Worm (Caenorhabditis elegans) whole organism, L3 larva: Measurements from ENCODE around the gene F14D12.1.

Experiments
- ZK546.5 ChIP-seq: sonication (generic microtip); optimal IDR thresholded peaks from 2 replicates; lab custom pipeline; 2017; ENCODE audit warnings: missing biosample characterization, missing genetic modification characterization
- daf-12 ChIP-seq: fragments of 150-350 bp; optimal IDR thresholded peaks from 2 replicates; lab custom pipeline; 2014; ENCODE audit warnings: missing biosample characterization, missing genetic modification reagents, missing genetic modification characterization
- egl-5 ChIP-seq: fragments of 150-350 bp; optimal IDR thresholded peaks from 2 replicates; lab custom pipeline; 2017; ENCODE audit warnings: missing biosample characterization, missing genetic modification reagents, missing genetic modification characterization, inconsistent platforms
- fkh-10 ChIP-seq: sonication (generic microtip); optimal IDR thresholded peaks from 2 replicates; lab custom pipeline; 2017; ENCODE audit warnings: missing biosample characterization, missing genetic modification reagents, missing genetic modification characterization
- fos-1 ChIP-seq: fragments of 150-350 bp; optimal IDR thresholded peaks from 2 replicates; lab custom pipeline; 2014; ENCODE audit warnings: missing biosample characterization, missing genetic modification characterization
- lin-39 ChIP-seq: fragments of 150-350 bp; optimal IDR thresholded peaks from 2 replicates; lab custom pipeline; 2018; ENCODE audit warnings: missing biosample characterization, missing genetic modification reagents, missing genetic modification characterization
- mdl-1 ChIP-seq: fragments of 150-350 bp; optimal IDR thresholded peaks from 2 replicates; lab custom pipeline; 2014; ENCODE audit warnings: missing biosample characterization, missing genetic modification characterization
- nfya-1 ChIP-seq: sonication (generic microtip); optimal IDR thresholded peaks from 2 replicates; lab custom pipeline; 2017; ENCODE audit warnings: missing genetic modification characterization, mild to moderate bottlenecking, missing compliant biosample characterization, antibody characterized with exemption, moderate library complexity; ENCODE audit not compliant: insufficient read depth
- nhr-76 ChIP-seq: fragments of 150-350 bp; sonication (generic microtip); optimal IDR thresholded peaks from 5 replicates; lab custom pipeline; 2014; ENCODE audit warnings: missing biosample characterization, missing genetic modification characterization
- pqm-1 ChIP-seq: fragments of 150-350 bp; optimal IDR thresholded peaks from 2 replicates; lab custom pipeline; 2017; ENCODE audit warnings: missing biosample characterization, missing genetic modification characterization, inconsistent platforms
- skn-1 ChIP-seq: fragments of 150-350 bp; optimal IDR thresholded peaks from 2 replicates; lab custom pipeline; 2014; ENCODE audit warnings: missing biosample characterization, missing genetic modification characterization
- unc-62 ChIP-seq: fragments of 150-350 bp; sonication (generic microtip); optimal IDR thresholded peaks from 4 replicates; lab custom pipeline; 2014; ENCODE audit warnings: missing biosample characterization, missing genetic modification reagents, missing genetic modification characterization
- zag-1 ChIP-seq: fragments of 150-350 bp; optimal IDR thresholded peaks from 2 replicates; lab custom pipeline; 2014; ENCODE audit warnings: missing biosample characterization, missing genetic modification characterization
- ztf-11 ChIP-seq: fragments of 150-350 bp; optimal IDR thresholded peaks from 2 replicates; lab custom pipeline; 2014; ENCODE audit warnings: missing biosample characterization, missing genetic modification characterization

- no peak for TF ChIP-seq skn-1
- no peak for TF ChIP-seq egl-5
- TF ChIP-seq mdl-1 (tag; lab: Kevin White, UChicago), result no peak
- TF ChIP-seq ztf-11, result no peak
- no peak for TF ChIP-seq nhr-76 (tag; lab: Kevin White, UChicago)
- TF ChIP-seq pqm-1 (tag; lab: Kevin White, UChicago), result no peak
- TF ChIP-seq fkh-10 (GFP tag; lab: Kevin White, UChicago), result no peak
- no peak for TF ChIP-seq lin-39 (tag; lab: Kevin White, UChicago)
- TF ChIP-seq nfya-1 (tag; lab: Kevin White, UChicago), result no peak
- TF ChIP-seq ZK546.5 (tag; lab: Kevin White, UChicago), result no peak
- no peak for TF ChIP-seq daf-12 (tag; lab: Kevin White, UChicago)
- no peak for TF ChIP-seq unc-62
- no peak for TF ChIP-seq fos-1 (tag; lab: Kevin White, UChicago)
- TF ChIP-seq zag-1, result no peak
Observed at ce11 chrX:5631626-5632025, 28.1 kb downstream of the F14D12.1 start, which contains the start of gene T22B7.8.
